Worm (Caenorhabditis elegans) whole organism, L4/young adult: ENCODE data around the gene acl-7.

ENCODE experiments used
- W03F9.2 ChIP-seq: fragments of 150-350 bp; optimal IDR thresholded peaks from 2 replicates; lab custom pipeline; 2014; ENCODE audit warnings: missing biosample characterization, missing genetic modification characterization
- dao-5 ChIP-seq: sonication (generic microtip); optimal IDR thresholded peaks from 2 replicates; lab custom pipeline; 2016; ENCODE audit warnings: missing genotype, missing genetic modification characterization, moderate library complexity, missing compliant biosample characterization
- him-1 ChIP-seq: sonication (generic microtip); optimal IDR thresholded peaks from 2 replicates; lab custom pipeline; 2016; ENCODE audit warnings: missing genotype, missing genetic modification reagents, missing genetic modification characterization, missing compliant biosample characterization

acl-7 gene

ce11 chrII:12816412-12817146 is at the start of gene acl-7:
Gene acl-7 (minus strand): TSS chrII:12816462.
- TF ChIP-seq him-1 (tag; lab: Kevin White, UChicago) = no peak
- TF ChIP-seq W03F9.2 = no peak

- TF ChIP-seq dao-5 (tag; lab: Kevin White, UChicago) (no peak), W03F9.2 (no peak), him-1 (tag; lab: Kevin White, UChicago) (no peak)
Observed at ce11 chrII:12865604-12866003, 49.3 kb upstream of the acl-7 start, which contains the start of gene snf-5. Gene snf-5 (minus strand): TSS chrII:12865785.

ce11 chrII:12855900-12856299 is 39.6 kb upstream of the acl-7 start, which contains the start of gene Y46G5A.29:
Gene Y46G5A.29 (plus strand): TSS chrII:12856200.
- TF ChIP-seq dao-5 (tag; lab: Kevin White, UChicago) (no peak), him-1 (tag; lab: Kevin White, UChicago) (no peak), W03F9.2 (no peak)

- TF ChIP-seq dao-5 (tag; lab: Kevin White, UChicago) = no peak
- no peak for TF ChIP-seq him-1 (tag; lab: Kevin White, UChicago)
- no peak for TF ChIP-seq W03F9.2
Observed at ce11 chrII:12850129-12850528, 33.9 kb upstream of the acl-7 start, which contains the start of gene Y46G5A.28. Gene Y46G5A.28 (plus strand): TSS chrII:12850429.

- TF ChIP-seq dao-5 (tag; lab: Kevin White, UChicago) = no peak
- no peak for TF ChIP-seq W03F9.2
- TF ChIP-seq him-1 (tag; lab: Kevin White, UChicago) = no peak
Observed at ce11 chrII:12847736-12848135, 31.5 kb upstream of the acl-7 start, which contains the start of gene pes-10. Gene pes-10 (minus strand): TSS chrII:12847836.

- no peak for TF ChIP-seq him-1 (tag; lab: Kevin White, UChicago)
- no peak for TF ChIP-seq W03F9.2
- no peak for TF ChIP-seq dao-5 (tag; lab: Kevin White, UChicago)
Observed at ce11 chrII:12840057-12840456, 23.8 kb upstream of the acl-7 start, which contains the start of gene lgc-35. Gene lgc-35 (minus strand): TSS chrII:12840157.

ce11 chrII:12830347-12830746 is 14.1 kb upstream of the acl-7 start, which contains the start of gene bcmo-1:
Gene bcmo-1 (plus strand): TSS chrII:12830676.
- no peak for TF ChIP-seq W03F9.2
- no peak for TF ChIP-seq him-1 (tag; lab: Kevin White, UChicago)
- TF ChIP-seq dao-5 (tag; lab: Kevin White, UChicago) = no peak

ce11 chrII:12828863-12829262 is 12.6 kb upstream of the acl-7 start, which contains the start of gene Y46G5A.23:
Gene Y46G5A.23 (minus strand): TSS chrII:12828963.
- TF ChIP-seq dao-5 (tag; lab: Kevin White, UChicago) = no peak
- TF ChIP-seq W03F9.2 = no peak
- no peak for TF ChIP-seq him-1 (tag; lab: Kevin White, UChicago)

ce11 chrII:12826752-12827151 is 10.5 kb upstream of the acl-7 start, which contains the start of gene Y46G5A.38:
Gene Y46G5A.38 (plus strand): TSS chrII:12827052.
- TF ChIP-seq dao-5 (tag; lab: Kevin White, UChicago) = no peak
- no peak for TF ChIP-seq him-1 (tag; lab: Kevin White, UChicago)
- TF ChIP-seq W03F9.2 = no peak

- no peak for TF ChIP-seq dao-5 (tag; lab: Kevin White, UChicago)
Observed at ce11 chrII:12824463-12824862, 8.2 kb upstream of the acl-7 start.

- TF ChIP-seq dao-5 (tag; lab: Kevin White, UChicago) (no peak), W03F9.2 (no peak), him-1 (tag; lab: Kevin White, UChicago) (no peak)
Observed at ce11 chrII:12823437-12823836, 7.2 kb upstream of the acl-7 start, which contains the start of gene Y46G5A.36. Gene Y46G5A.36 (plus strand): TSS chrII:12823679.

- TF ChIP-seq W03F9.2 = no peak
- TF ChIP-seq him-1 (tag; lab: Kevin White, UChicago) = no peak
- no peak for TF ChIP-seq dao-5 (tag; lab: Kevin White, UChicago)
Observed at ce11 chrII:12819979-12820378, 3.7 kb upstream of the acl-7 start.

- TF ChIP-seq him-1 (tag; lab: Kevin White, UChicago) = no peak
- no peak for TF ChIP-seq W03F9.2
- TF ChIP-seq dao-5 (tag; lab: Kevin White, UChicago) = no peak
Observed at ce11 chrII:12818488-12818887, 2.2 kb upstream of the acl-7 start, which contains the start of gene Y46G5A.22. Gene Y46G5A.22 (minus strand): TSS chrII:12818588.

- TF ChIP-seq dao-5 (tag; lab: Kevin White, UChicago) (no peak), him-1 (tag; lab: Kevin White, UChicago) (no peak), W03F9.2 (no peak)
Observed at ce11 chrII:12813253-12813652, 3.0 kb downstream of the acl-7 start.
